Fruit fly (Drosophila melanogaster) whole organism, pupa: ENCODE results near the gene Rpn2.
A peak's percentile ranks its signal among the peaks of the same experiment; 100 is the strongest.

Experiments used
- CG10348 ChIP-seq: fragments of 200-800 bp; sonication (Bioruptor generic); IDR thresholded peaks from 2 replicates; pipeline ENCODE4 v1.3.6; 2022; ENCODE audit warnings: missing biosample characterization, missing genetic modification characterization
- CG12605 ChIP-seq: fragments of 200-800 bp; sonication (Bioruptor generic); IDR thresholded peaks from 2 replicates; pipeline ENCODE4 v1.3.6; 2022; ENCODE audit warnings: missing biosample characterization, missing genetic modification characterization
- CG13204 ChIP-seq: fragments of 200-800 bp; sonication (Bioruptor generic); optimal IDR thresholded peaks from 2 replicates; lab custom pipeline; 2018; ENCODE audit warnings: missing biosample characterization, mild to moderate bottlenecking, missing genetic modification characterization, moderate library complexity
- CG14655 ChIP-seq: fragments of 200-800 bp; sonication (Bioruptor generic); optimal IDR thresholded peaks from 3 replicates; lab custom pipeline; 2017; ENCODE audit warnings: mild to moderate bottlenecking, missing biosample characterization, missing genetic modification reagents, missing genetic modification characterization
- CG15710 ChIP-seq: fragments of 200-800 bp; sonication (Bioruptor generic); optimal IDR thresholded peaks from 2 replicates; lab custom pipeline; 2018; ENCODE audit warnings: missing biosample characterization, mild to moderate bottlenecking, missing genetic modification characterization, moderate library complexity
- CG17806 ChIP-seq: fragments of 200-800 bp; sonication (Bioruptor generic); optimal IDR thresholded peaks from 2 replicates; lab custom pipeline; 2018; ENCODE audit warnings: missing biosample characterization, mild to moderate bottlenecking, missing genetic modification characterization, moderate library complexity
- CG32121 ChIP-seq: fragments of 200-800 bp; sonication (Bioruptor generic); IDR thresholded peaks from 2 replicates; pipeline ENCODE4 v1.3.6; 2022; ENCODE audit warnings: missing biosample characterization, missing genetic modification characterization
- CG34367 ChIP-seq: fragments of 200-800 bp; sonication (Bioruptor generic); optimal IDR thresholded peaks from 2 replicates; lab custom pipeline; 2018; ENCODE audit warnings: missing biosample characterization, mild to moderate bottlenecking, missing genetic modification characterization
- CG4496 ChIP-seq: fragments of 200-800 bp; sonication (Bioruptor generic); IDR thresholded peaks from 3 replicates; pipeline ENCODE4 v1.3.6; 2022; ENCODE audit warnings: missing biosample characterization, missing genetic modification characterization
- CG8159 ChIP-seq: fragments of 200-800 bp; sonication (Bioruptor generic); optimal IDR thresholded peaks from 3 replicates; lab custom pipeline; 2018; ENCODE audit warnings: missing biosample characterization, mild to moderate bottlenecking, missing genetic modification characterization, moderate library complexity
- CG8301 ChIP-seq: fragments of 200-800 bp; sonication (Bioruptor generic); optimal IDR thresholded peaks from 2 replicates; lab custom pipeline; 2018; ENCODE audit warnings: missing biosample characterization, mild to moderate bottlenecking, missing genetic modification characterization
- CG9948 ChIP-seq: fragments of 200-800 bp; sonication (Bioruptor generic); optimal IDR thresholded peaks from 2 replicates; lab custom pipeline; 2018; ENCODE audit warnings: missing biosample characterization, mild to moderate bottlenecking, missing genetic modification characterization, moderate library complexity
- D1 ChIP-seq: fragments of 200-800 bp; sonication (Bioruptor generic); optimal IDR thresholded peaks from 2 replicates; lab custom pipeline; 2018; ENCODE audit warnings: missing biosample characterization, mild to moderate bottlenecking, missing genetic modification characterization, moderate library complexity
- EcR ChIP-seq: fragments of 200-800 bp; sonication (Bioruptor generic); optimal IDR thresholded peaks from 3 replicates; lab custom pipeline; 2019; ENCODE audit warnings: missing biosample characterization, missing genetic modification characterization, mild to moderate bottlenecking, moderate library complexity, missing genetic modification reagents
- Ets98B ChIP-seq: fragments of 200-800 bp; sonication (Bioruptor generic); IDR thresholded peaks from 2 replicates; pipeline ENCODE4 v1.3.6; 2022; ENCODE audit warnings: missing biosample characterization, missing genetic modification characterization
- Pif1A ChIP-seq: fragments of 200-800 bp; sonication (Bioruptor generic); optimal IDR thresholded peaks from 3 replicates; lab custom pipeline; 2016; ENCODE audit warnings: missing biosample characterization, missing genetic modification characterization
- Pif1B ChIP-seq: fragments of 200-800 bp; sonication (Bioruptor generic); optimal IDR thresholded peaks from 3 replicates; lab custom pipeline; 2016; ENCODE audit warnings: missing biosample characterization, missing genetic modification characterization
- Snoo ChIP-seq: fragments of 200-800 bp; sonication (Bioruptor generic); optimal IDR thresholded peaks from 3 replicates; lab custom pipeline; 2017; ENCODE audit warnings: missing biosample characterization, mild to moderate bottlenecking, missing genetic modification characterization, inconsistent platforms
- fd96Ca ChIP-seq: fragments of 200-800 bp; sonication (Bioruptor generic); IDR thresholded peaks from 3 replicates; pipeline ENCODE4 v1.3.6; 2022; ENCODE audit warnings: missing biosample characterization, missing genetic modification characterization
- gl ChIP-seq: fragments of 200-800 bp; sonication (Bioruptor generic); optimal IDR thresholded peaks from 2 replicates; lab custom pipeline; 2018; ENCODE audit warnings: missing biosample characterization, mild to moderate bottlenecking, missing genetic modification characterization
- rn ChIP-seq: fragments of 200-800 bp; sonication (Bioruptor generic); IDR thresholded peaks from 2 replicates; pipeline ENCODE4 v1.3.6; 2022; ENCODE audit warnings: missing biosample characterization, missing genetic modification characterization

Rpn2 gene

DNA sequence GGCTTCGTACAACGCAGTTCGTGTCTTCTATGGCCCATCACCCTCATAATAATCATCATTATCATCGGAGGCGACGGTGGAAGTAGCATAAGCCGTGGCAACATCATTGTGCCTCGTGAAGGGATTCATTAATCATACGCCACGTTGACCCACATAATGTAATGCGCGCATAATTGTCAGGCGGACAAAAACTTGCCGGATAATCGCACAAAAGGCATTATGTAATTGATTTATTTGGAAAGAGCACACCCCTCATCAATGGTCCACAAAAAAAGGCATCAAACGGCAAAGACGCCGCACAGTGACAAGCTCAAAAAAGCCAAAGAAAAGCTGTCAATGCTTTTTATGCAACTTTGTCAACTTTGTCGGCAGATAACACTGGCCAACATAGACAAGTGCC, 45.0 kb downstream of the Rpn2 start:
- TF ChIP-seq CG8159 (tag; lab: Kevin White, UChicago): no peak
- TF ChIP-seq CG15710 (tag; lab: Kevin White, UChicago): no peak
- TF ChIP-seq rn (GFP tag; lab: Robert Waterston, UW): no peak
- no peak for TF ChIP-seq CG14655
- no peak for TF ChIP-seq CG8301
- no peak for TF ChIP-seq CG34367 (tag; lab: Kevin White, UChicago)

DNA sequence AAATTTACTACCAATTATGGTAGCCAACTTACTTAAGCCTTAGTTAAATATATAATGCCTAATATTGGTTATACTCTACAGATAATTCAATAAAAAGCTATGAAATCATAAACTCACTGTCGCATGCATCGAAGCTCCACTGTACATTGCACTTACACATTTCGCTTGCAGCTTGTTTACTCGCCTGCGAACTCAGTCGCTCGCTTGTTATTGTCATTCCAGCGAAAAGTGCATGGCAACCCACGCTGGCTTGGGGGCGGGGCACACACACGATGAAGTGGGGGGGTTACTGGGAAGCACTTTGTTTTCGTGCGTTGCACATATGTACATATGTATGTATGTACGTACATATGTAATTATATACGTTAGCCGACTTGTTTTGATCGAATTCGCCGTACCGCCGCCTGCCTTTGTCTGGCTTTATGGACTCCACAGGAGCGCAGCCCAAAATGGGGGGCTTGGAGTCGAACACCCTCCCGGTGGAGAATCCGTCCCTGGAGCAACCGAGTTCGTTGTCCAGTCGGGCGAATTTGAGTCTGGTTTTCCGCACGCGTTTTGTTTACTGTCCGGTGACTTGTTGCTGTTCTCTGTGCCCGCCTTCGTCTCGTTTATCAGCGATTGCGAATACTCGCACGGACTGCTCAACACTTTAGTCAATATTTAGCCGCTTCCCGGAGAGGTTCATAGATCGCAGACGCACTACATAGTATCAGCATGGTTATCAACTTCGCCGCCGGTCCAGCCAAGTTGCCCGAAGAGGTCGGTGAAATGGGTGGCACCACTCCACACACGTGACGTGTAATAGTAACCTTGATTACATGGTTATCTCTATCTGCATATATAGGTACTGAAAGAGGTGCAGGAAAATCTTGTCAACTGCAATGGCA, 46.7 kb downstream of the Rpn2 start, which contains the start of gene CG11899:
TSS of gene CG11899 (plus strand) at position 648 of the 887 bp plus-strand sequence.
- TF ChIP-seq CG8159 (tag; lab: Kevin White, UChicago) (peak; percentile 63), Pif1A (GFP tag; lab: Kevin White, UChicago) (peak; percentile 73), CG17806 (tag; lab: Kevin White, UChicago) (peak; percentile 59), rn (GFP tag; lab: Robert Waterston, UW) (peak; percentile 59; the same call in 1 of the 2 replicates), CG15710 (tag; lab: Kevin White, UChicago) (peak; percentile 55), CG8301 (peak; percentile 53), fd96Ca (GFP tag; lab: Robert Waterston, UW) (peak; percentile 88), CG13204 (GFP tag; lab: Kevin White, UChicago) (peak; percentile 83), CG34367 (tag; lab: Kevin White, UChicago) (peak; percentile 56), CG9948 (tag; lab: Kevin White, UChicago) (peak; percentile 43), D1 (no peak), Pif1B (GFP tag; lab: Kevin White, UChicago) (peak; percentile 82), gl (tag; lab: Kevin White, UChicago) (peak; percentile 80), Ets98B (peak; percentile 88), CG4496 (GFP tag; lab: Robert Waterston, UW) (peak; percentile 84), CG14655 (peak; percentile 78), CG12605 (peak; percentile 68), CG32121 (peak; percentile 69), CG10348 (GFP tag; lab: Robert Waterston, UW) (no peak), EcR (peak; percentile 99), Snoo (tag; lab: Kevin White, UChicago) (peak; percentile 77)
- TF ChIP-seq, all 21 proteins: peak for 19

DNA sequence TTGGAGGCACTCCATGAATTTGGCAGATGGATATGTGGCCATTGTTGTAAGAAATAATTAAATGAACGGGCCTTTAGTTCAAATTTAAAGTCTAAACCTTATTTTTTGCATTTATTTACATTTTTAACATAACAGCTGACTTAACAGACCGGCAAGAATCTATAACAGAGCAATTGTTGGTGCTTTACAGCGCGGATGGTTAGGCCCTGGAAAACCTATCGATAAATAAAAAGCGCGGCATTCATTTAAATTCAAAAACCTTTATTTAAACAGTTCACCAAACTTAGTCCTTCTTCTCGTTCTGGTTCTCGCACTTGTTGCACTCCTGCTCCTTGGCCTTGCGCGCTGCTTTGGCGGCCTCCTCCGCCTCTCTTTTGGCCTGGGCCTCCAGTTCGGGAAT, 49.1 kb downstream of the Rpn2 start, which contains the start of gene Mesh1:
TSS of gene Mesh1 (minus strand) at position 108 of the 400 bp plus-strand sequence.
- TF ChIP-seq CG4496 (GFP tag; lab: Robert Waterston, UW): no peak
- no peak for TF ChIP-seq Pif1B (GFP tag; lab: Kevin White, UChicago)
- no peak for TF ChIP-seq CG8301
- no peak for TF ChIP-seq D1
- no peak for TF ChIP-seq gl (tag; lab: Kevin White, UChicago)
- TF ChIP-seq Snoo (tag; lab: Kevin White, UChicago): no peak
- TF ChIP-seq rn (GFP tag; lab: Robert Waterston, UW): no peak
- TF ChIP-seq fd96Ca (GFP tag; lab: Robert Waterston, UW): no peak
- TF ChIP-seq CG17806 (tag; lab: Kevin White, UChicago): no peak
- no peak for TF ChIP-seq CG32121
- no peak for TF ChIP-seq CG9948 (tag; lab: Kevin White, UChicago)
- TF ChIP-seq CG14655: no peak
- no peak for TF ChIP-seq CG10348 (GFP tag; lab: Robert Waterston, UW)
- TF ChIP-seq CG13204 (GFP tag; lab: Kevin White, UChicago): no peak

DNA sequence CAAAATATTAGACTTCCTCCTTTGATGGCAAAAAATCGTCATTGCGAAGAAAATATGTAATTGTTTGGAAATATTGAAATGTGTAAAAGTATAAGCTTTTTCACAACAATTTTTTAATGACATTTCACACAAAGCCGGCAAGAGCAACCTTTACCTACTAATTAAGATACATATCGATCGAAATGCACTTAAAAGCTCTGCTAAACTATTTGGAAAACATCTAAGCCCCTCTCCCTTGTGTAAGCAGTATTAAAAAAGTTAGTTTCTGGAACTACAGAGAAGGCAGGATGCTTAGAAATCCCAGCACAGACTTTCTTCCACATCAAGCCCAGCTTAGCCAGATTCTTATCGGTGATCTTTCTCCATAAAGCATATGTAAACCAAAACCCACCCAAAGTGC, 50.7 kb downstream of the Rpn2 start, which contains the start of gene Cyt-c1L:
TSS of gene Cyt-c1L (minus strand) at position 101 of the 400 bp plus-strand sequence.
- no peak for TF ChIP-seq fd96Ca (GFP tag; lab: Robert Waterston, UW)
- TF ChIP-seq rn (GFP tag; lab: Robert Waterston, UW): no peak
- no peak for TF ChIP-seq CG4496 (GFP tag; lab: Robert Waterston, UW)
- TF ChIP-seq CG17806 (tag; lab: Kevin White, UChicago): no peak
- no peak for TF ChIP-seq CG10348 (GFP tag; lab: Robert Waterston, UW)
- no peak for TF ChIP-seq D1
- no peak for TF ChIP-seq CG13204 (GFP tag; lab: Kevin White, UChicago)
- TF ChIP-seq EcR: no peak
- TF ChIP-seq CG15710 (tag; lab: Kevin White, UChicago): no peak
- no peak for TF ChIP-seq CG32121
- no peak for TF ChIP-seq Ets98B
- no peak for TF ChIP-seq CG34367 (tag; lab: Kevin White, UChicago)

DNA sequence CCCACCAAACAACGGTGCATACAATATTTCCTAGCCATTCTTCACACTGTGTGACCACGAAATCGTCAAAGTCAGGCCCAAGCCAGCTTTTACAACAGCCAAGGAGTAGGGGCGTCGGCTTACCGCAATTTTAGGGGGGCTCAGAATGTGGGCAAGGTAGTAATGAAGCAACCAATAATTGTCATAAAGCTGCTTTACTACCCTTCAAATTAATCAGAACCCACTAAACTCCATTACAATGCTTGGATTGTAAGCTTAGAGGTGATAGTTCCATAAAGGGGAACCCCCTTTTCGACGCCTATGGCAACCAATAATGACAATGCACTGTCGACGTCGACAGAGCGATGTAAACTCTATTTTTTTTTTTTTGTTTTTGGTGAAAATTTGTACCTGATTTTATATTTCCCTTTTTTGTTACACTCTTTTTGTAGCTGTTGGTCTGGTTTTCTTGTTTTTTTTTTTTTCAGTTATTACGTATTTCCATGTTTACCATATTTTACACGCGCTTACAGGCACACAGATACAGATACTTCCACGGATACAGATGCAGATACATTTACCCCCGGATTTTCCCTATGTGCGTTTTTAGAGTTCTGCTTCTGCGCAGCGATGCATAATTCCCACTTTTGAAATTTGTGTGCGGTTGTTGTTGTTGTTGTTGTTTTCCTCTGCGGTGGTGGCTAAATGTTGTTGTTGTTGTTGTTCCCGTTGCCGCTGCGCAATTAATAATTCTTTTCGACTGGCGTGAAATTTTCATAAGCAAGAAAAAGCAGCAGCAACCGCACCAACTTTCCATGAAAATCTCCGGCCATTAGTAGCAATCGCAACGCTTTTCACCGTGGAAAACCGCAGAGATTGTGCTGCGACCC, 51.5 kb downstream of the Rpn2 start:
- peak; percentile 43 for TF ChIP-seq CG17806 (tag; lab: Kevin White, UChicago)
- peak; percentile 55 for TF ChIP-seq Pif1B (GFP tag; lab: Kevin White, UChicago)
- peak; percentile 70; the same call in 2 of the 3 replicates for TF ChIP-seq fd96Ca (GFP tag; lab: Robert Waterston, UW)
- no peak for TF ChIP-seq gl (tag; lab: Kevin White, UChicago)
- no peak for TF ChIP-seq CG12605
- TF ChIP-seq Pif1A (GFP tag; lab: Kevin White, UChicago): peak; percentile 54
- TF ChIP-seq CG9948 (tag; lab: Kevin White, UChicago): peak; percentile 37
- peak; percentile 56 for TF ChIP-seq CG8301
- peak; percentile 51; the same call in 1 of the 2 replicates for TF ChIP-seq CG10348 (GFP tag; lab: Robert Waterston, UW)
- TF ChIP-seq CG34367 (tag; lab: Kevin White, UChicago): peak; percentile 37
- peak; percentile 67 for TF ChIP-seq CG14655
- no peak for TF ChIP-seq Snoo (tag; lab: Kevin White, UChicago)
- peak; percentile 44 for TF ChIP-seq CG8159 (tag; lab: Kevin White, UChicago)
- peak; percentile 67 for TF ChIP-seq Ets98B
- TF ChIP-seq rn (GFP tag; lab: Robert Waterston, UW): 0 out of 2 replicates have a peak, but pooled peaks have one; percentile 30
- peak; percentile 63; the same call in 2 of the 3 replicates for TF ChIP-seq CG4496 (GFP tag; lab: Robert Waterston, UW)
- no peak for TF ChIP-seq EcR
- TF ChIP-seq CG13204 (GFP tag; lab: Kevin White, UChicago): no peak
- peak; percentile 72; the same call in 1 of the 2 replicates for TF ChIP-seq CG32121
- TF ChIP-seq CG15710 (tag; lab: Kevin White, UChicago): peak; percentile 41
- no peak for TF ChIP-seq D1
